Fruit fly (Drosophila melanogaster) whole organism, adult: ENCODE measurements around the gene CG12398.

ENCODE experiments used
- CG14711 ChIP-seq: fragments of 200-800 bp; sonication (Bioruptor generic); optimal IDR thresholded peaks from 2 replicates; lab custom pipeline; 2018; ENCODE audit warnings: missing biosample characterization, mild to moderate bottlenecking, missing genetic modification characterization, moderate library complexity
- CG1620 ChIP-seq: fragments of 200-800 bp; sonication (Bioruptor generic); optimal IDR thresholded peaks from 2 replicates; lab custom pipeline; 2016; ENCODE audit warnings: missing biosample characterization, missing genetic modification characterization
- CG33017 ChIP-seq: fragments of 200-800 bp; sonication (Bioruptor generic); optimal IDR thresholded peaks from 2 replicates; lab custom pipeline; 2018; ENCODE audit warnings: missing biosample characterization, mild to moderate bottlenecking, missing genetic modification characterization, moderate library complexity
- Clk ChIP-seq: fragments of 200-800 bp; sonication (Bioruptor generic); optimal IDR thresholded peaks from 2 replicates; lab custom pipeline; 2017; ENCODE audit warnings: missing biosample characterization, missing genetic modification characterization
- Crg-1 ChIP-seq: fragments of 200-800 bp; sonication (Bioruptor generic); optimal IDR thresholded peaks from 2 replicates; lab custom pipeline; 2016; ENCODE audit warnings: missing biosample characterization, missing genetic modification characterization
- Mnt ChIP-seq: fragments of 200-800 bp; sonication (Bioruptor generic); optimal IDR thresholded peaks from 2 replicates; lab custom pipeline; 2016; ENCODE audit warnings: missing biosample characterization, mild to moderate bottlenecking, missing genetic modification characterization
- cic ChIP-seq: fragments of 200-800 bp; sonication (Bioruptor generic); optimal IDR thresholded peaks from 2 replicates; lab custom pipeline; 2017; ENCODE audit warnings: missing biosample characterization, mild to moderate bottlenecking, missing genetic modification characterization, moderate library complexity
- kay ChIP-seq: fragments of 200-800 bp; sonication (Bioruptor generic); peaks from one replicate; lab custom pipeline; 2016; ENCODE audit warnings: missing biosample characterization, missing genetic modification characterization, borderline replicate concordance
- tj ChIP-seq: fragments of 200-800 bp; sonication (Bioruptor generic); optimal IDR thresholded peaks from 3 replicates; lab custom pipeline; 2017; ENCODE audit warnings: missing biosample characterization, mild to moderate bottlenecking, missing genetic modification characterization, moderate library complexity

dm6 chrX:14897592-14897991 is 16.0 kb downstream of the CG12398 start:
- TF ChIP-seq CG14711 (tag; lab: Kevin White, UChicago) (no peak), cic (GFP tag; lab: Kevin White, UChicago) (no peak), CG1620 (GFP tag; lab: Kevin White, UChicago) (no peak), kay (GFP tag; lab: Kevin White, UChicago) (no peak), CG33017 (tag; lab: Kevin White, UChicago) (no peak), Clk (GFP tag; lab: Kevin White, UChicago) (no peak), tj (no peak), Crg-1 (no peak), Mnt (no peak)
